Worm (Caenorhabditis elegans) whole organism, late embryonic: ENCODE measurements around the gene Y68A4B.3.

ENCODE experiments used
- dmd-4 ChIP-seq: sonication (generic microtip); optimal IDR thresholded peaks from 2 replicates; lab custom pipeline; 2016; ENCODE audit warnings: borderline replicate concordance, missing genetic modification characterization, missing compliant biosample characterization
- fkh-10 ChIP-seq: fragments of 150-350 bp; optimal IDR thresholded peaks from 2 replicates; lab custom pipeline; 2014; ENCODE audit warnings: missing biosample characterization, missing genetic modification reagents, missing genetic modification characterization
- fkh-6 ChIP-seq: sonication (generic microtip); optimal IDR thresholded peaks from 2 replicates; lab custom pipeline; 2016; ENCODE audit warnings: missing genetic modification characterization, missing compliant biosample characterization
- nhr-11 ChIP-seq: fragments of 150-350 bp; optimal IDR thresholded peaks from 2 replicates; lab custom pipeline; 2014; ENCODE audit warnings: missing biosample characterization, missing genetic modification characterization
- pha-4 ChIP-seq: fragments of 150-350 bp; optimal IDR thresholded peaks from 2 replicates; lab custom pipeline; 2018; ENCODE audit warnings: missing biosample characterization, missing genetic modification reagents, missing genetic modification characterization
- pqm-1 ChIP-seq: sonication (generic microtip); optimal IDR thresholded peaks from 2 replicates; lab custom pipeline; 2016; ENCODE audit warnings: missing genetic modification characterization, missing compliant biosample characterization
- rnt-1 ChIP-seq: sonication (generic microtip); optimal IDR thresholded peaks from 2 replicates; lab custom pipeline; 2016; ENCODE audit warnings: missing genetic modification characterization, missing compliant biosample characterization
- tbx-2 ChIP-seq: sonication (generic microtip); optimal IDR thresholded peaks from 2 replicates; lab custom pipeline; 2016; ENCODE audit warnings: missing genetic modification characterization, missing compliant biosample characterization
- unc-3 ChIP-seq, 2 experiments: fragments of 200-800 bp in 1 of 2; sonication (Bioruptor generic) in 1 of 2; sonication (generic microtip) in 1 of 2; conservative IDR thresholded peaks in 1 of 2; optimal IDR thresholded peaks in 1 of 2; 2 replicates each; pipeline versions ENCODE4 v1.3.6 to Lab custom; 2016 to 2022; ENCODE audit warnings: missing compliant biosample characterization in 2 of 2, missing genetic modification characterization in 2 of 2, missing genetic modification reagents in 1 of 2

DNA sequence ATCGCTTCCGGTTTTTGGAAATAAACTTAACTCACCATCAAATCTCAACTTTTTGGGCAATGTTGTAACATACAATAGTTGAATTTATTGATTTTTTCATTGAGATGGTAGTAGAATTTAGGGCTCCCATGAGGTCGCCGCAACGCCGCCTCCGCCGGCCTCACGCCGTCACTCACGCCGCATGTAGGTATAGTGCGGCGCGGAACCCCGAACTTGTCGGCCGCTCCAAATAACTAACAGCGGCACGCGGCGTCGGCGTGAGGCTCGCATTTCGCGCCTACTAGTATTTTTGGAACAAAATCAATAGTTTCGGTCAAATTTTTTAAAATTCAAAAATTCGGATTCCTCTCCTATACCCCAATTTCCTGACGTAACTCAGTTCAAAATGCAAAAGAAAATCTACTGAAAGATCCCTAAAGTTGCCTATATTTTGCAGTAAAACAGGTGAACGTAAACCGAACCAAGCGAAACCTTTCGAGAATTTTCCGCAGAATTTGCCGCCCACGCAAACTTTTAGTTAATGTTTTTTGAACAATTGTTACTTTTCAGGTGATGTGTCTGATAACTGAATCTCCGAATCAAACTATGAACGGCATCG is 9.0 kb upstream of the Y68A4B.3 start, which contains the start of gene Y61B8A.6:
- no peak for TF ChIP-seq unc-3 (GFP tag; conservative IDR thresholded peaks at IDR 0.05; lab: Robert Waterston, UW)
- no peak for TF ChIP-seq unc-3 (tag; optimal IDR thresholded peaks at IDR 0.05; lab: Kevin White, UChicago)
- TF ChIP-seq dmd-4 (tag; lab: Kevin White, UChicago), result no peak
- TF ChIP-seq nhr-11 (tag; lab: Kevin White, UChicago), result no peak
- TF ChIP-seq fkh-10 (GFP tag; lab: Kevin White, UChicago), result no peak
- TF ChIP-seq pha-4, result no peak
- TF ChIP-seq pqm-1 (tag; lab: Kevin White, UChicago), result no peak
- TF ChIP-seq fkh-6 (tag; lab: Kevin White, UChicago), result no peak
- no peak for TF ChIP-seq rnt-1
- no peak for TF ChIP-seq tbx-2 (tag; lab: Kevin White, UChicago)
